Worm (Caenorhabditis elegans) whole organism, L3 larva: ENCODE data around the gene C25E10.8.

Experiments
- R02D3.7 ChIP-seq: fragments of 150-350 bp; optimal IDR thresholded peaks from 2 replicates; lab custom pipeline; 2014; ENCODE audit warnings: missing biosample characterization, missing genetic modification characterization
- ama-1 ChIP-seq: fragments of 150-350 bp; optimal IDR thresholded peaks from 2 replicates; lab custom pipeline; 2018
- egl-5 ChIP-seq: fragments of 150-350 bp; optimal IDR thresholded peaks from 2 replicates; lab custom pipeline; 2017; ENCODE audit warnings: missing biosample characterization, missing genetic modification reagents, missing genetic modification characterization, inconsistent platforms
- nhr-25 ChIP-seq: sonication (generic microtip); optimal IDR thresholded peaks from 2 replicates; lab custom pipeline; 2017; ENCODE audit warnings: missing biosample characterization, missing genetic modification characterization
- tbx-2 ChIP-seq: sonication (generic microtip); optimal IDR thresholded peaks from 2 replicates; lab custom pipeline; 2016; ENCODE audit warnings: mild to moderate bottlenecking, missing genetic modification characterization, missing compliant biosample characterization

DNA sequence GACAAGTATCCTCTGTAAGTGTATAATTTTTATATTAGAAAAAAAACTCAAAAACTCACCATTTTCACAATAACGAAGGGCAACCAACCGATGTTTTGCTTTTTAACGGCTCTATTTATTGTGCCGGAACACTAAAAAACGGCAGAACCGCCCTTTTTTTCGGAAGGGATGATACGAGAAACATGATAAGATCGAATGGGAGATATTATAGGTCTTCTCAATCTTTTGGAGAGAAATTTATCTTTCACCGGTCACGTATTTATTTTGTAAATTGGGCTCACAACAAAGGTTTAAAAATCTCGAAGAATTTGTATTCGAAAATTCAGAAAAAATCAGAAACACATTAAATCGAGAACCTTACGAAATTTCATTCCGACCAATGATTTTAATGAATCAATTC is 902 bp upstream of the C25E10.8 start, which contains the start of gene swm-1:
- TF ChIP-seq ama-1: no peak
- TF ChIP-seq nhr-25: no peak
- no peak for TF ChIP-seq egl-5 (tag; lab: Kevin White, UChicago)
- no peak for TF ChIP-seq R02D3.7
- no peak for TF ChIP-seq tbx-2
